Fruit fly (Drosophila melanogaster) ovary, adult (tissue): Measurements from ENCODE around the gene Hr78.

ENCODE experiments used
- CG17801 ChIP-seq: fragments of 200-800 bp; optimal IDR thresholded peaks from 2 replicates; lab custom pipeline; 2019; ENCODE audit warnings: missing biosample characterization, mild to moderate bottlenecking, missing genetic modification characterization, moderate library complexity; ENCODE audit not compliant: partially characterized antibody

Gene Hr78

DNA sequence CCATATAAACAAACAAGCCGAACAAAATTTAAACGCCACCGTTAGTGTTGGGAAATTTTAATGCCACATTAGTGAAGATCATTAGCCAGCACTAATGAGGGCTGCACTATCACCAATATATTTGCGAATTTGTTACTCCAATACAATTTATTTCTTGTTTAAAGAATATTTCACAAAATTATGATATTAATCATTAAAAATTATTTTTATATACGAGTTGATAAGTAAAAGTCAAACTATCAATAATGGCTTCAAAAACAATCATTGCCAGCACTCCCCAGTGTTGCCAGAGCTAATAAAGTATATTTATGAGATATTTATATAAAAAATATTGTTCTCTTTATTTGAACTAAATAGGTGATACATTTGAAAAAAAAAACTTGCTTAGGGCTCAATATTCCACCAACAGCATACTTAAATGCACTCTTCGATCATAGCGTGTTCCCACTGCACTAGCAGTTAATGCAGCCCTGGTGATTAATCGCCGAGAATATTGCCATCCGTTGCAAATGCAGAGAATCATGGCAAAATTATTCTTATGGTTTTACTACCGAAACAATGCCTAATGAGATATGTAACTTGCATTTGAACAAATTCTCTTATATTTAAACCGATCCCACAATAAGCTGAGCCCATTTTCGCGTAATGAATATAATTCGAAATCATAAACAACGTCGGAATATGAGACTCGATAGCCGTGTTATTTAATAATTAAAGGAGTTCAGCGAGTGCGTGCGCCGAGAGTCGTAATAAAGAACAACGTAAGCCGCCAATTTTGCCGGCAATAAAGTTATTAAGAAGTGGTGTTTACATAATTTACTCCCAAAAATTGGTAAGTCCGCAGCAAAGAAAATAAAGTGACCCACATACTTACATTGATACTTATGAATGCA, 18.8 kb upstream of the Hr78 start, which contains the start of the genes SAK and Cdk12:
TSS of gene SAK (minus strand) at position 65 of the 893 bp plus-strand sequence.
TSS of gene Cdk12 (plus strand) at position 484 of the 893 bp plus-strand sequence.
- TF ChIP-seq CG17801 (GFP tag; lab: Kevin White, UChicago) = peak; percentile 86

DNA sequence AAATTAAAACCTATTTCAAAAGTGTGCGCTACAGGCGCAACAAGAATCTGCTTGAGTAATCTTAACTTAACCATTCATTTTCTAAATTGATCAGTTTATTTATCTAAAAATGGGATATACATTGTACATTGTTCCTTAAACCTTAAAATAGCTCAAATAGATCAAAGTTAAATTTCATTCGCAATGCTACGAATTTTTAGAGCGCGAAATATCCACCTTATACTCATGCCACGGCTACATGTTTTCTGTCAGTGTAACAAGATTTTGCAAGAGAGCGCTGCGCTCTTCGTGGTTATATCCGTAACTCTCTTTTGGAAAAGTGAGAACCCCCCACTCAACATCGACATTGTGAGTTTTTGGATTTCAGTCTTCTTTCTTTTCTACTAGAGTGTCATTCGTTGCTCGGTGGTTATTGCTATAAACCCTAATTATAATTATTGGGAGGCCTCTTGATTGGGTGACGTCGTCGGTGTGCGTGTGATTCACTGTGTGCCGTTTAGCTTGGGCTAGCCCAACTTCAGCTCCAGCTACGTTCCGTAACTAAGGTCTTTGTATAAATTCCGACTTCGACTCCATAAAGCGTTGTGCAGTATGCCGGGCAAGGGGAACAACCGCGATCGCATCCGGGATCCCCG, 12.3 kb upstream of the Hr78 start:
- TF ChIP-seq CG17801 (GFP tag; lab: Kevin White, UChicago) = peak; percentile 30

DNA sequence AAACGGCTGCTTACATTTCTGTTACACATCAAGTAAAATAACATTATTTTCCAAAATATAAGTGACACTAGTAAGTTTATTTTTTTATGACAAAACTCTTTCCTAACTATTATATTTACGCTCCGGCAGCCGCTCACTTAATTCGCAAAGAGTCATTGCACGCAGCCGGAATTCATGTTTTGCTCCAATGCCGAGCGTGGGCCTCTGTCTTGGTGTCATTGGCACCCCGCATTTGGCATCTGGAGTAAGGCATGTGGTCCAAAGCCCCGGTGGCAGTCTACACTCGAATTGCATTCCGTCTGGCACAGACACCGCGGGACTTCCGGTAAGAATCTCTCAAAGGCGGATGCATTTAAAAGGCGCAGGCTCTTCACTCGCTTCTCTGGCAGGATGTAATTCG, 11.3 kb upstream of the Hr78 start:
- TF ChIP-seq CG17801 (GFP tag; lab: Kevin White, UChicago) = no peak

DNA sequence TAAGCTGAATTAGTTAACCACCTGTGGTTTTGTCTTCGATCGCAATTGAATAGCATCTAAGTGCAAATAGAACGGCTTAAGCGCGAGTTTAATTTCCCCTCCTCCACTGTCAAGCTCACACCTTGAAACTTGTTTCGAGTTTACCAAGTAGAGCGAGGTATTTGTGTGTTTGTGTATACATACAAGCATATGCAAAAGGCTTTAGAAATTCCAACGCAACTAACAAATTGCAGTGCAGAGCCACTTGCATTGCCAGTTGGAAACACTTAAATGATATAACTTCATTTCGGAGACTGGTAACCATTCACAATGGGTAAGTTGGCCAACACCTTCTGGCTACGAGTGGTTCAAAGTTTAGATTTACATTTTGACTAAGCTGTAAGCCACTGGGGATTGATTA, 10.7 kb upstream of the Hr78 start:
- TF ChIP-seq CG17801 (GFP tag; lab: Kevin White, UChicago) = no peak

DNA sequence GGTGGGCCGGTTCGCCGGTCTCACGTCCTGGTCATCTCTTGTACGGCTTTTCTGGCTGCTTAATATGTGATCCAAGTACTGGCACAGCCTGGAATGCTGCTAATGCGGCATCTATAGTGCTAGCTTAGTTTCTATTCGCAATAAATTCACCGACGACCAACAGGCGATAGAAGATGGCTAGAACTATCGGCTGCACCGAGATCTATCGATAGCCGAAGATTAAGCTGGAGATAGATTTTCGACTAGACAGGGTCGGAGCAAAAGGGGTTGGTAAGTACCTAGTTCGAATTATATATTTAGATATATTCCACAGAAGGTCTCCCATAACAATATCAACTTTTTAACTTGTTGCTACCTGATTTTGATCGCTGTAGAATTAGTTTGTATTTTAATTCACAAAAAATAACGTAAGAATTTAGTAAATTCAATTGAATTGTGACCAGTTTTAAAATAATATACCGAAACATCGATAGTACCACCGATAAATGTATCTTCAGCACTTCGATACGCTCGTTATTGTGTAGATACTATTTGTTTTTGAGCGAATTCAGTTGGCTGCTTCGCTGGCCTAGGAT, 10.1 kb upstream of the Hr78 start, which contains the start of the genes Glg1 and M6:
TSS of gene Glg1 (minus strand) at position 185 of the 575 bp plus-strand sequence.
TSS of gene M6 (plus strand) at position 499 of the 575 bp plus-strand sequence.
- peak; percentile 39 for TF ChIP-seq CG17801 (GFP tag; lab: Kevin White, UChicago)

DNA sequence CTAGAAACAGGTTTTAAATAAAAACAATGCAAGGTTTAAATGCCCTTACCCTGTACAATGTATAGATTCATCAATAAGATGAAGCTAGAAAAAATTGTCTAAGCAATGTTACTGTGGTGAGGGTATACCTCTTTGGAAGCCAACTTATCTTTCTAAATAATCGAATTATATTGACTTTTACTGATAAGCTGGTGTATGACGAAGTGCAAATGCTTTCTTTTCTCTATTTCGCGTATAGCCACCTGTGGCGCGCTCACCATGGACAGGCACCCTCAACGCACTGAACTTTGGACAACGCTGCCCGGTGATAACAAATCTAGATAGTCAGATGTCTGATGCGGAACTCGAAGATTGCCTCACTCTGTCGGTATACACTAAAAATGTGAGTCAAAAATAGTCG, 4.6 kb upstream of the Hr78 start:
- TF ChIP-seq CG17801 (GFP tag; lab: Kevin White, UChicago) = no peak

DNA sequence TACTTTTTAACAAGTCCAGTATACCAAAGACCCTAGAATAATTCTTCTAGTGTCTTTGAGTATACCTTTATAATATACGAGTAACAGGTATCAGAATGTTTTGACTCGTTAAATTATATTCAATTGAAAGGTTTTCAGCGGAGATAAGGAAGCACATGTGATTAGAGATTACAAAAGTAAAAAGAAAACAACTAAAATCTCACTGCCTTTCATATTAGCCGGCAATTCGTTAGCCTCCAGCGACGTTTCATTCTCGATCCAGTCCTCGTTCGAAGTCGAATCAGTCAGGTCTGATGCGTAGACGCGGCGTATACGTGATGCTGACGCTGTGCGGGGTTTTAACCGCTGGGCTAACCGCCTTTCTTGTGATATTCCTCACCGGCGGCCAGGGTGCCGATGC, 3.9 kb upstream of the Hr78 start, which contains the start of gene Est-Q:
TSS of gene Est-Q (plus strand) at position 250 of the 400 bp plus-strand sequence.
- TF ChIP-seq CG17801 (GFP tag; lab: Kevin White, UChicago) = no peak

DNA sequence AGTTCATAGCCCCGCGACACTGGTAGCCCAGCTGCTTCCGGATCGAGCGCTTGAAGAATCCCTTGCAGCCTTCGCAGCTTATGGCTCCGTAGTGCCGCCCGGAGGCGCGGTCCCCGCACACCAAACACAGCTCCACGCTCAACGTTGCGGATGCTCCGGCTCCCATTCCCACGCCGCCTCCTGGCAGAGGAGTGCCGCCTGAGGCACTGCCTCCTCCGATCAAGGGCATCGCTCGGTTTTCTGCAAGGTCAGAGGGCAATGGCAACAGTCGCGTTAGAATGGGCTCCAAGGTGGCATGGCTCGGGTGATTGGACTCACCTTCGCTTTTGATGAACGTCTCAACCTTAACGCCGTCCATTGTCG, 811 bp downstream of the Hr78 start:
- TF ChIP-seq CG17801 (GFP tag; lab: Kevin White, UChicago) = no peak

DNA sequence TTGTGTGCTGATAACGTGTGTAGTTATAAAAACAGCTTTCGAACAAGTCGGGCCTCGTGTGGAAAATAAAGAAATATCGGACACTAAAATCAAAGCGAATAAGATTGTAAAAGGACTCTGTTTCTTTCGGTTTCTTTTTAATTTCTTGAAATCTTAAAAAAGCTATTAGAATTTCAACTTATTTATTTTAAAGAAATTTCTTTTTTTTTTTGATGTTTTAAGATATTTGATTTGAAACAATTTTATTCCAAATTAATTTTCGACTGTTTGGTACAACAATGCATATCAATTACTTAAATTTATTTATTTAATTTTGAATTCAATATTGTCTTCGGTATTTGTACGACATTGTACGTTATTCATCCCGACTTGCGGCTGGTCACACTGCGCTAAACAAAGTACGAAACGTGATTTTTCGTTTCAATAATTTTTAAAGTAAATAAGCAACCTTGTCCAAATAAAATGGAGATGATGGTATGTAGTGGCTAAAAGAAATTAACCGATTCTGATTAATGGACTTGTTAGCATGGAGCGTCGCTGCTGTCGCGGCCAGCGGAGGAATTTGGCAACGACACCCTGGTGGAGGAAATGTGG, 4.5 kb downstream of the Hr78 start, which contains the start of the genes CG7202 and CG7519:
TSS of gene CG7202 (minus strand) at position 51 of the 594 bp plus-strand sequence.
TSS of gene CG7519 (plus strand) at position 361 of the 594 bp plus-strand sequence.
- no peak for TF ChIP-seq CG17801 (GFP tag; lab: Kevin White, UChicago)

DNA sequence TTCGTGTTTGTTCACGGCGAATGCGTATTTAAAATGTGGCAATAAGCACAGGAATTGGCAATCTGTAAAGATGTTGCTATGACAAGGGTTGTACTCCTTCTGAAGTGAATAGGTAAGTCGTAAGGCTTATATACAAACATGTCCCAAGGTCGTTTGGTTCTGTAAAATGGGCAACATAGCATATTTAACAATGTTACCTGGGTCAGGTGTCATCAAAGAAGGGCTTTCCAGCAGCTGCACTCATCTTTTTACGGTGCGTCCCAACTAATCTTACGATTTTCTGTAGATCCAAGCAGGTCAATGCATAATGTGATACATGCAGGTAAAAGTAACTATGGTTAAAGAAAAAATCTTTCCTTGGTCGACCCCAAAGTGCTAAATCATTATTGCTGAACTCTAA, 6.8 kb downstream of the Hr78 start, which contains the start of gene Neu2:
TSS of gene Neu2 (minus strand) at position 101 of the 400 bp plus-strand sequence.
- TF ChIP-seq CG17801 (GFP tag; lab: Kevin White, UChicago) = no peak

DNA sequence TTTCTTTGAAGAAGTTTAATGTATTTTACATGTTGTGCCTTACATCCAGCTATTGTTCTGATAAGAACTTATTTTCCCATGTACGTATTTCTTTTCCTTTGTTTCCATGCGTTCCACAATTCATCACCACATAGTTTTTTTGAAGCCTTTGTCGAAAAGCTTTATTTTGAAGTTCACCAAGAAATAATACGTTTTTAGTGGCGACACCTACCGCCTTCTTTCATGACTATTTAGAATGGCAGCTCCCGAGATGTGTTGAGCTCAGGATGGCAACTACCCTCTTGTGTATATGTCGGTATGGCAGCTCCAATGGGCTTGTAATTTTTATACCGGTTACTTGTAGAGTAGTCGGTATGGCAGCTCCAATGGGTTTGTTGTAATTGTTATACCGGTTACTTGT, 13.5 kb downstream of the Hr78 start:
- TF ChIP-seq CG17801 (GFP tag; lab: Kevin White, UChicago) = no peak

DNA sequence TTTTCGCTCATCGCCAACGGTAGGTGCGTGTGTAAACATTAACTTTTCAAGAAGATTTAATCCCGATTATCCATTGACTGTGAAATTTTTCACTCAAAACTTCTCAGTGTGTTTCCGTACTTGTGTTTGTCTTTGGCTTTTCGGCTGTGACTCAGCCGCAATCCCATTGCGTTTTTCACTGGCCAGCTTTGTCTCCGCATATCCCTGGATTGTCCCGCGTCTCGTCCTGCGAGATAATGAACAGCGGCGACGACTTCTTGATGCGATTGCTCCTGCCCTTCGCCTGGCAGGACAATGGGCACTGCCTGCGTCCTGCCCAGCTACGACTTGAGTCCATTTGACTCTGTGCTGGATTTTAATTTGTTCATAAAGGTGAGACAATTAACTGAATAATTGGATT, 15.2 kb downstream of the Hr78 start:
- no peak for TF ChIP-seq CG17801 (GFP tag; lab: Kevin White, UChicago)

DNA sequence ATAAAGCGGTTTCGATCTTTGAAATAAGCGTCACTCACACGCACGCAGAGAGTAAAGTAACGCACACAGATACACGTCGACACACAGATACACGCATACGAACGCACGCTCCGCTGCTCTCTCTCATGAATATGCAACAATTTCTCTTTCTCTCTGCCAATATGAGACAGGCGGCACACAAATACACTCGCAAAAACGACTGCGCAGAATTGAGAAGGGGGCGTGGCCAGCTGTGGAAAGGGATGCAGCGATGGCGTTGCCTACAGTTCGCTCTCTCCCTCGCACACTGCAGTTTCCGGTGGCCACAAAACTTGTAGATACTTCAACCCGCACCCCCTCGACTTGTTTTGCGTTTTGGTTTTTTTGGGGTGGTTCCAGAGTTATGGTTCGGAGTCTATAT, 17.7 kb downstream of the Hr78 start:
- no peak for TF ChIP-seq CG17801 (GFP tag; lab: Kevin White, UChicago)

DNA sequence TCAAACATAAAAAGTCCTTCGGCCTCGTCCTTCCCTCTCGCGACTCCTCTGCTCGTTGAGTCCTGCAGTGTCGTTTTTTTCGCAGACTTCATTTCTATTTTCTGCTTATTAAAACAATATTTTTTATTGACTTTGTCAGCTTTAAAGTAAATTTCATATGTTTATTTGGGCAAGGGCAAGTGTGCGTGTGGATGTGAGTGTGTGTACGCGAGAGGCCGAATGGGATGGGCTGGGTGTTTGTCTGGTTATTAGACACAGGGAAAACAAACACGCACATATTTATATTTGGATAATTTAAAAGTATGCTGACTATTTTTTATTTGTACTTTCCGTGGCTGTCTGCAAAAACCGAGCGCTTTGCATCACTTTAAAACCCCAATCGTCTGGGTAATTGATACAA, 19.4 kb downstream of the Hr78 start:
- TF ChIP-seq CG17801 (GFP tag; lab: Kevin White, UChicago) = no peak
